Worm (Caenorhabditis elegans) whole organism, L2 larva: ENCODE results near the gene srd-16.

ENCODE experiments used
- C34F6.9 ChIP-seq: fragments of 150-350 bp; optimal IDR thresholded peaks from 2 replicates; lab custom pipeline; 2014; ENCODE audit warnings: missing biosample characterization, missing genetic modification characterization
- elt-1 ChIP-seq: fragments of 150-350 bp; optimal IDR thresholded peaks from 2 replicates; lab custom pipeline; 2014; ENCODE audit warnings: missing biosample characterization, missing genetic modification characterization
- lin-11 ChIP-seq: fragments of 150-350 bp; sonication (generic microtip); optimal IDR thresholded peaks from 2 replicates; lab custom pipeline; 2014; ENCODE audit warnings: missing biosample characterization, missing genetic modification characterization, inconsistent platforms, mixed read lengths
- nhr-12 ChIP-seq: fragments of 150-350 bp; optimal IDR thresholded peaks from 2 replicates; lab custom pipeline; 2014; ENCODE audit warnings: missing biosample characterization, missing genetic modification characterization
- nhr-237 ChIP-seq: fragments of 150-350 bp; optimal IDR thresholded peaks from 2 replicates; lab custom pipeline; 2014; ENCODE audit warnings: missing biosample characterization, missing genetic modification characterization
- sma-9 ChIP-seq, 2 experiments: fragments of 150-350 bp in 1 of 2; sonication (generic microtip) in 1 of 2; optimal IDR thresholded peaks; 2 replicates each; lab custom pipeline; 2014 to 2016; ENCODE audit warnings: missing genetic modification characterization in 2 of 2, mild to moderate bottlenecking in 1 of 2, missing biosample characterization in 1 of 2, missing compliant biosample characterization in 1 of 2, missing genetic modification reagents in 1 of 2, moderate library complexity in 1 of 2
- unc-55 ChIP-seq: fragments of 150-350 bp; sonication (generic microtip); optimal IDR thresholded peaks from 3 replicates; lab custom pipeline; 2014; ENCODE audit warnings: missing biosample characterization, missing genetic modification reagents, missing genetic modification characterization
- zag-1 ChIP-seq: fragments of 150-350 bp; optimal IDR thresholded peaks from 2 replicates; lab custom pipeline; 2014; ENCODE audit warnings: missing biosample characterization, missing genetic modification characterization

- TF ChIP-seq nhr-237 (tag; lab: Kevin White, UChicago), result no peak
- TF ChIP-seq nhr-12 (tag; lab: Kevin White, UChicago), result no peak
- no peak for TF ChIP-seq lin-11 (tag; lab: Kevin White, UChicago)
- no peak for TF ChIP-seq unc-55 (GFP tag; lab: Kevin White, UChicago)
- TF ChIP-seq zag-1, result no peak
- no peak for TF ChIP-seq sma-9 (GFP tag; optimal IDR thresholded peaks at IDR 0.05; lab: Kevin White, UChicago)
- no peak for TF ChIP-seq sma-9 (tag; optimal IDR thresholded peaks at IDR 0.05; lab: Kevin White, UChicago)
- no peak for TF ChIP-seq C34F6.9
- no peak for TF ChIP-seq elt-1 (tag; lab: Kevin White, UChicago)
Observed at ce11 chrV:5865085-5865484, 34.8 kb downstream of the srd-16 start, which contains the start of gene F26F12.5.
